Worm (Caenorhabditis elegans): Measurements from ENCODE around the gene sek-5.

The sek-5 gene

DNA sequence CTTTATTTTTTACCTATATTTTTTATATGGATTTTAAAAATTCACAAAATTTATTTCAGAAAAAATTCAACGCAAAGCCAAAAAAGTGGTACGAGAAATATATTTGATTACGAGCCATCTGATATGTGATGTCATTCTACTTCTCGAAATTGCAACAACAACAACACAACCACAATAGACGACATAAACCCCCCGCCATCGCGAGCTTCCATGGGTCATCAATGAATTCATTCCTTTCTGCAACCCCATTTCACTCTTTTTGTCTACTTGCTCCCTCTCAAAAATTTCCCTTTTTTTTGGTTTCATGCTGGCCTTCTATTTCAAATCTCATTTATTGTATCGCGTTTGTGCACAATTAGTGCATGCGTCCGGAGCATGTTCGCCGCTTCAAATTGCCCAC is 29.6 kb upstream of the sek-5 start:
- TF ChIP-seq snpc-4 (tag; optimal IDR thresholded peaks at IDR 0.05): no peak
- TF ChIP-seq aha-1 (tag): peak; percentile 93

DNA sequence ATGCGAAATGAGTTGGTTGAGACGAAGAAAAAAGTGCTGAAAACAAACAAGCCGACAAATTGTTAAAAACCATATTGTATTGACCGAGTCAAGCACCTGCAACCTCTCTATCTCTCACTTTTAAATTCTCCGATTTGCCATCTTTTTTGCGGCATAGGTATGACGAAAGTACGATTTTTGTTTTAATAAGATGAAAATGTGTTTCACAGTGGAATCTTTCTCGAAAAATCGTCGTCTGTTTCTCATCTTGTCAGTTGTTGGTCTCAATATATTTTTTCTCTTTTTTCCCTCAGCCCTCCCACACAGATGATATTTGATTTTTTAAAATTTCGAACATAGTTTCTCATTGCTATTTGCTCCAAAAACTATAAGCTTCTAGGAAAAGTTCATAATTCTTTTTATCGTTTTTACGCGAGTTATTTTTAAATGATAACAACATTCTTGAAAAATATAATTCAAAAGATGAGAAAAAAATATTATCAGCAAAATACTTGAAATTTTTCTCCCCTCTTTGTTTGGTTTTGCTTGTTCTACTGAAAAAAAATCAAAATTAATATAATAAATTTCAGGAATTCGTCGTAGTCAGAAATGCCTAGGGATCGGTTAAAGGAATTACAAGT is 28.8 kb upstream of the sek-5 start, which contains the start of gene syx-3:
Gene syx-3, plus strand, starts transcription at position 570 of the 620 bp plus-strand sequence.
- TF ChIP-seq aha-1 (tag) (peak; percentile 94), nhr-28 (tag; optimal IDR thresholded peaks at IDR 0.05) (peak; percentile 7), php-3 (GFP tag; IDR thresholded peaks at IDR 0.05) (no peak), hlh-11 (tag; optimal IDR thresholded peaks at IDR 0.05) (peak; percentile 13), duxl-1 (tag; optimal IDR thresholded peaks at IDR 0.05; ENCODE audit: poor library complexity) (peak; percentile 47), nhr-41 (GFP tag; IDR thresholded peaks at IDR 0.05) (no peak), unc-62 (GFP tag; optimal IDR thresholded peaks at IDR 0.05 in 1 of 2) (peak in 1 of 2 experiments; percentile 5), unc-62 (tag; optimal IDR thresholded peaks at IDR 0.05) (no peak), aly-2 (tag; optimal IDR thresholded peaks at IDR 0.05) (no peak), pha-4 (GFP tag; IDR thresholded peaks at IDR 0.05) (no peak), pha-4 (tag; optimal IDR thresholded peaks at IDR 0.05) (no peak), lin-13 (GFP tag; optimal IDR thresholded peaks at IDR 0.05) (no peak)

DNA sequence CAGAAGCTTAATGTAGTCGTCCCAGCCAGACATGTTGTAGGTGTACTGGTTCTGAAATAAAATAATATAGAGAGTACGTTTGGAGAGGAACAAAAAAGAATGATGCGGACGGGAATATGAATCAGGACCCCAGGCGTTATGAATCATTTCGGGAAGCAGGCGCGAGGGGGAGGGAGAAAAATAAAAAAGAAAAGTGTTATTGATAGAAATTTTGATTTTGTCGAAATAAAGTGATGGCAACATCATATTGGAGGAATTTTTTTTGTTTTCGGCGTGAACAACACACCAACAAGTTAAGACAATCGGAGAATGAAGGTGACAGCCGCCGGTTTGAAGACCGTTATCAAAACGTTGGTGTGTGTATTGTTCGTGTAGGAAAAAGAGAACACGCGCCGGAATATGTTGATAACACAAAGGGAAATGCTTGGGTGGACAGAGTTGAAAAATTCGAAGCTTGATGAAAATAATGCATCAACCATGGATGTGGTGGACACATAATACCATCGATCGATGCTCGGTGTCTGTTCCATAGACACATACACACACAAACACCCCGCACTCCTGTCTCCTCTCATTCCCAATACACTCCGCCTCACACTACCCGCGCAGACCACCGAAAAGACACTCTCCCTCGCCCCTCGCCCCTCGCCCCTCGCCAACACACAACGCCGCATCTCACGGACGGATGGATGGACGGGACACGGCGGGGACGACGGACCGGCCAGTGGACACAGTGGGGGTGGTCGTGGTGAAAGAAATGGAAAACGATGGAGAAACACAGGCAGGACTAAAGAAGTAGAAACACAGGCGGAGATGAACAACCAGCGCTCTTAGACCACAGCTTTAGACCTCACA is 23.2 kb upstream of the sek-5 start, which contains the start of gene pfn-2:
Gene pfn-2, minus strand, starts transcription at position 51 of the 855 bp plus-strand sequence.
- TF ChIP-seq mxl-3 (GFP tag; optimal IDR thresholded peaks at IDR 0.05) (peak; percentile 85), F49E8.2 (tag; optimal IDR thresholded peaks at IDR 0.05; ENCODE audit: borderline replicate concordance) (no peak), lin-29 (GFP tag; IDR thresholded peaks at IDR 0.05) (peak; percentile 40; the same call in 1 of the 2 replicates), mxl-2 (GFP tag; conservative IDR thresholded peaks at IDR 0.05) (no peak), aha-1 (tag) (peak; percentile 98), ZK337.2 (GFP tag; IDR thresholded peaks at IDR 0.05) (no peak), tra-1 (GFP tag; IDR thresholded peaks at IDR 0.05) (no peak), ztf-11 (tag; optimal IDR thresholded peaks at IDR 0.05) (no peak), ama-1 (optimal IDR thresholded peaks at IDR 0.05) (no peak), pha-4 (GFP tag; IDR thresholded peaks at IDR 0.05) (peak; percentile 5; the same call in 1 of the 2 replicates), pha-4 (tag; optimal IDR thresholded peaks at IDR 0.05) (no peak), lin-38 (GFP tag; IDR thresholded peaks at IDR 0.05) (no peak; the same call in 1 of the 2 replicates), rbr-2 (tag; optimal IDR thresholded peaks at IDR 0.05) (peak; percentile 47), mdl-1 (tag; optimal IDR thresholded peaks at IDR 0.05) (peak in 1 of 2 experiments; percentile 48), ceh-44 (GFP tag; IDR thresholded peaks at IDR 0.05) (no peak), nhr-111 (GFP tag; optimal IDR thresholded peaks at IDR 0.05) (peak; percentile 14), hmg-1.1 (GFP tag; IDR thresholded peaks at IDR 0.05) (peak; percentile 69), nhr-28 (tag; optimal IDR thresholded peaks at IDR 0.05) (peak; percentile 38), hif-1 (tag; optimal IDR thresholded peaks at IDR 0.05) (peak in 1 of 2 experiments; percentile 32), Y48G9A.11 (GFP tag; IDR thresholded peaks at IDR 0.05) (no peak), mep-1 (tag; optimal IDR thresholded peaks at IDR 0.05) (peak; percentile 33), lin-15B (tag; optimal IDR thresholded peaks at IDR 0.05) (no peak), set-16 (GFP tag; IDR thresholded peaks at IDR 0.05) (peak; percentile 94), cey-2 (tag; optimal IDR thresholded peaks at IDR 0.05; ENCODE audit: borderline replicate concordance, insufficient read depth) (no peak), egl-43 (GFP tag; IDR thresholded peaks at IDR 0.05) (0 out of 2 replicates have a peak, but pooled peaks have one; percentile 72), unc-62 (GFP tag; optimal IDR thresholded peaks at IDR 0.05 in 1 of 2) (peak in 1 of 2 experiments; percentile 66), unc-62 (tag; optimal IDR thresholded peaks at IDR 0.05) (no peak), ctbp-1 (GFP tag; IDR thresholded peaks at IDR 0.05) (0 out of 2 replicates have a peak, but pooled peaks have one; percentile 13), snpc-1.2 (GFP tag; IDR thresholded peaks at IDR 0.05) (no peak), fkh-10 (GFP tag; optimal IDR thresholded peaks at IDR 0.05) (no peak), spr-1 (tag; optimal IDR thresholded peaks at IDR 0.05) (no peak), hlh-30 (tag; optimal IDR thresholded peaks at IDR 0.05; ENCODE audit: insufficient read depth) (no peak), F26F4.8 (GFP tag; conservative IDR thresholded peaks at IDR 0.05) (no peak), mes-2 (tag; optimal IDR thresholded peaks at IDR 0.05; ENCODE audit: poor library complexity, severe bottlenecking) (peak; percentile 31), ces-1 (GFP tag; optimal IDR thresholded peaks at IDR 0.05) (no peak), tag-97 (GFP tag; IDR thresholded peaks at IDR 0.05) (no peak)

Measured in whole organism, L4 larva.